Fruit fly (Drosophila melanogaster) whole organism, prepupa: Measurements from ENCODE around the gene Mcm5.

Source experiments
- Blimp-1 ChIP-seq: fragments of 200-800 bp; sonication (Bioruptor generic); optimal IDR thresholded peaks from 3 replicates; lab custom pipeline; 2017; ENCODE audit warnings: missing biosample characterization, missing genetic modification characterization, mild to moderate bottlenecking, moderate library complexity, missing genetic modification reagents
- CG6808 ChIP-seq: fragments of 200-800 bp; sonication (Bioruptor generic); optimal IDR thresholded peaks from 3 replicates; lab custom pipeline; 2017; ENCODE audit warnings: missing biosample characterization, missing genetic modification characterization, mild to moderate bottlenecking, moderate library complexity, missing genetic modification reagents
- CG8319 ChIP-seq: fragments of 200-800 bp; sonication (Bioruptor generic); optimal IDR thresholded peaks from 3 replicates; lab custom pipeline; 2016; ENCODE audit warnings: missing biosample characterization, missing genetic modification characterization
- Met ChIP-seq: fragments of 200-800 bp; sonication (Bioruptor generic); optimal IDR thresholded peaks from 3 replicates; lab custom pipeline; 2016; ENCODE audit warnings: missing biosample characterization, missing genetic modification characterization
- Smox ChIP-seq: fragments of 200-800 bp; sonication (Bioruptor generic); optimal IDR thresholded peaks from 3 replicates; lab custom pipeline; 2016; ENCODE audit warnings: missing biosample characterization, missing genetic modification characterization
- Sox102F ChIP-seq: fragments of 200-800 bp; sonication (Bioruptor generic); optimal IDR thresholded peaks from 2 replicates; lab custom pipeline; 2016; ENCODE audit warnings: missing biosample characterization, mild to moderate bottlenecking, missing genetic modification characterization
- lz ChIP-seq: fragments of 200-800 bp; sonication (Bioruptor generic); optimal IDR thresholded peaks from 3 replicates; lab custom pipeline; 2016; ENCODE audit warnings: missing biosample characterization, missing genetic modification characterization
- net ChIP-seq: fragments of 200-800 bp; sonication (Bioruptor generic); optimal IDR thresholded peaks from 3 replicates; lab custom pipeline; 2016; ENCODE audit warnings: missing biosample characterization, missing genetic modification characterization

- TF ChIP-seq Sox102F (GFP tag; lab: Kevin White, UChicago) (no peak), Smox (no peak), net (GFP tag; lab: Kevin White, UChicago) (no peak), CG8319 (GFP tag; lab: Kevin White, UChicago) (no peak), Met (GFP tag; lab: Kevin White, UChicago) (no peak), lz (GFP tag; lab: Kevin White, UChicago) (no peak), Blimp-1 (no peak), CG6808 (GFP tag; lab: Kevin White, UChicago) (no peak)
Observed at dm6 chr3R:10776047-10776659, 12.2 kb upstream of the Mcm5 start.
